Fruit fly (Drosophila melanogaster) whole organism, embryonic: ENCODE data around the gene CG6951.
A peak's percentile ranks its signal among the peaks of the same experiment; 100 is the strongest.

ENCODE experiments used
- Antp ChIP-seq: fragments of 200-800 bp; sonication (Bioruptor generic); optimal IDR thresholded peaks from 3 replicates; lab custom pipeline; 2016; ENCODE audit warnings: missing biosample characterization, missing genetic modification characterization
- Atf3 ChIP-seq: fragments of 200-800 bp; sonication (Bioruptor generic); optimal IDR thresholded peaks from 3 replicates; lab custom pipeline; 2016; ENCODE audit warnings: missing biosample characterization, missing genetic modification characterization
- B-H1 ChIP-seq: fragments of 200-800 bp; sonication (Bioruptor generic); IDR thresholded peaks from 3 replicates; pipeline ENCODE4 v1.3.6; 2022; ENCODE audit warnings: missing biosample characterization, missing genetic modification characterization
- B-H2 ChIP-seq: fragments of 200-800 bp; sonication (Bioruptor generic); optimal IDR thresholded peaks from 2 replicates; lab custom pipeline; 2018; ENCODE audit warnings: missing biosample characterization, mild to moderate bottlenecking, missing genetic modification characterization
- C15 ChIP-seq: fragments of 200-800 bp; sonication (Bioruptor generic); IDR thresholded peaks from 3 replicates; pipeline ENCODE4 v1.3.6; 2022; ENCODE audit warnings: missing biosample characterization, missing genetic modification characterization
- CG10209 ChIP-seq: fragments of 200-800 bp; sonication (Bioruptor generic); optimal IDR thresholded peaks from 3 replicates; lab custom pipeline; 2017; ENCODE audit warnings: missing biosample characterization, mild to moderate bottlenecking, missing genetic modification characterization, missing genetic modification reagents
- CG10462 ChIP-seq: fragments of 200-800 bp; sonication (Bioruptor generic); optimal IDR thresholded peaks from 2 replicates; lab custom pipeline; 2016; ENCODE audit warnings: missing biosample characterization, missing genetic modification characterization
- CG11398 ChIP-seq: fragments of 200-800 bp; sonication (Bioruptor generic); optimal IDR thresholded peaks from 2 replicates; lab custom pipeline; 2016; ENCODE audit warnings: missing biosample characterization, missing genetic modification characterization
- CG11696 ChIP-seq: fragments of 200-800 bp; sonication (Bioruptor generic); IDR thresholded peaks from 2 replicates; pipeline ENCODE4 v1.3.6; 2022; ENCODE audit warnings: missing biosample characterization, missing genetic modification characterization
- CG12071 ChIP-seq: fragments of 200-800 bp; sonication (Bioruptor generic); optimal IDR thresholded peaks from 3 replicates; lab custom pipeline; 2018; ENCODE audit warnings: missing biosample characterization, mild to moderate bottlenecking, missing genetic modification characterization
- CG12104 ChIP-seq: fragments of 200-800 bp; sonication (Bioruptor generic); optimal IDR thresholded peaks from 3 replicates; lab custom pipeline; 2016; ENCODE audit warnings: missing biosample characterization, missing genetic modification characterization
- CG12744 ChIP-seq: fragments of 200-800 bp; sonication (Bioruptor generic); optimal IDR thresholded peaks from 2 replicates; lab custom pipeline; 2016; ENCODE audit warnings: missing biosample characterization, missing genetic modification characterization
- CG12769 ChIP-seq: fragments of 200-800 bp; sonication (Bioruptor generic); optimal IDR thresholded peaks from 2 replicates; lab custom pipeline; 2019; ENCODE audit warnings: missing biosample characterization, mild to moderate bottlenecking, missing genetic modification characterization, moderate library complexity
- CG13424 ChIP-seq: fragments of 200-800 bp; sonication (Bioruptor generic); optimal IDR thresholded peaks from 2 replicates; lab custom pipeline; 2019; ENCODE audit warnings: missing biosample characterization, mild to moderate bottlenecking, missing genetic modification characterization, moderate library complexity
- CG15011 ChIP-seq: fragments of 200-800 bp; sonication (Bioruptor generic); optimal IDR thresholded peaks from 3 replicates; lab custom pipeline; 2018; ENCODE audit warnings: missing biosample characterization, mild to moderate bottlenecking, missing genetic modification characterization
- CG15696 ChIP-seq: fragments of 200-800 bp; sonication (Bioruptor generic); optimal IDR thresholded peaks from 2 replicates; lab custom pipeline; 2019; ENCODE audit warnings: missing biosample characterization, mild to moderate bottlenecking, missing genetic modification characterization, moderate library complexity
- CG1647 ChIP-seq: fragments of 200-800 bp; sonication (Bioruptor generic); optimal IDR thresholded peaks from 3 replicates; lab custom pipeline; 2016; ENCODE audit warnings: missing biosample characterization, missing genetic modification characterization
- CG17359 ChIP-seq: fragments of 200-800 bp; sonication (Bioruptor generic); optimal IDR thresholded peaks from 3 replicates; lab custom pipeline; 2018; ENCODE audit warnings: missing biosample characterization, mild to moderate bottlenecking, missing genetic modification characterization, moderate library complexity
- CG31365 ChIP-seq: fragments of 200-800 bp; sonication (Bioruptor generic); optimal IDR thresholded peaks from 2 replicates; lab custom pipeline; 2018; ENCODE audit warnings: missing biosample characterization, mild to moderate bottlenecking, missing genetic modification characterization
- CG32767 ChIP-seq: fragments of 200-800 bp; sonication (Bioruptor generic); IDR thresholded peaks from 2 replicates; pipeline ENCODE4 v1.3.6; 2022; ENCODE audit warnings: missing biosample characterization, missing genetic modification characterization
- CG34224 ChIP-seq: fragments of 200-800 bp; sonication (Bioruptor generic); IDR thresholded peaks from 3 replicates; pipeline ENCODE4 v1.3.6; 2022; ENCODE audit warnings: missing biosample characterization, missing genetic modification characterization; ENCODE audit not compliant: partially characterized antibody
- CG34376 ChIP-seq: fragments of 200-800 bp; sonication (Bioruptor generic); optimal IDR thresholded peaks from 2 replicates; lab custom pipeline; 2018; ENCODE audit warnings: missing biosample characterization, mild to moderate bottlenecking, missing genetic modification characterization
- CG43689 ChIP-seq: fragments of 200-800 bp; sonication (Bioruptor generic); IDR thresholded peaks from 2 replicates; pipeline ENCODE4 v1.3.6; 2022; ENCODE audit warnings: missing biosample characterization, missing genetic modification characterization
- CG5245 ChIP-seq: fragments of 200-800 bp; sonication (Bioruptor generic); optimal IDR thresholded peaks from 3 replicates; lab custom pipeline; 2016; ENCODE audit warnings: missing biosample characterization, missing genetic modification characterization
- CG8359 ChIP-seq: fragments of 200-800 bp; sonication (Bioruptor generic); optimal IDR thresholded peaks from 2 replicates; lab custom pipeline; 2017; ENCODE audit warnings: missing biosample characterization, mild to moderate bottlenecking, missing genetic modification characterization, borderline replicate concordance
- D19A ChIP-seq: fragments of 200-800 bp; optimal IDR thresholded peaks from 3 replicates; lab custom pipeline; 2019; ENCODE audit warnings: missing biosample characterization, mild to moderate bottlenecking, missing genetic modification characterization, moderate library complexity
- Ets65A ChIP-seq: fragments of 200-800 bp; sonication (Bioruptor generic); peaks from one replicate; lab custom pipeline; 2016; ENCODE audit warnings: missing biosample characterization, missing genetic modification characterization
- HLHmδ ChIP-seq: fragments of 200-800 bp; sonication (Bioruptor generic); optimal IDR thresholded peaks from 2 replicates; lab custom pipeline; 2018; ENCODE audit warnings: missing biosample characterization, mild to moderate bottlenecking, missing genetic modification characterization, moderate library complexity
- Hmr ChIP-seq: fragments of 200-800 bp; sonication (Bioruptor generic); optimal IDR thresholded peaks from 3 replicates; lab custom pipeline; 2017; ENCODE audit warnings: mild to moderate bottlenecking, missing biosample characterization, missing genetic modification reagents, missing genetic modification characterization
- Nf-YC ChIP-seq: fragments of 200-800 bp; optimal IDR thresholded peaks from 3 replicates; lab custom pipeline; 2019; ENCODE audit warnings: missing biosample characterization, mild to moderate bottlenecking, missing genetic modification characterization, moderate library complexity
- Opbp ChIP-seq: fragments of 200-800 bp; sonication (Bioruptor generic); IDR thresholded peaks from 3 replicates; pipeline ENCODE4 v1.3.6; 2022; ENCODE audit warnings: missing biosample characterization, missing genetic modification characterization; ENCODE audit not compliant: partially characterized antibody
- Pdp1 ChIP-seq, 2 experiments: fragments of 200-800 bp; sonication (Bioruptor generic); optimal IDR thresholded peaks; 3 replicates each; lab custom pipeline; 2016; ENCODE audit warnings: missing biosample characterization in 2 of 2, missing genetic modification characterization in 2 of 2, mild to moderate bottlenecking in 1 of 2, moderate library complexity in 1 of 2
- Rx ChIP-seq: fragments of 200-800 bp; sonication (Bioruptor generic); IDR thresholded peaks from 2 replicates; pipeline ENCODE4 v1.3.6; 2022; ENCODE audit warnings: missing biosample characterization, missing genetic modification characterization
- Sry-δ ChIP-seq: fragments of 200-800 bp; sonication (Bioruptor generic); optimal IDR thresholded peaks from 2 replicates; lab custom pipeline; 2016; ENCODE audit warnings: missing biosample characterization, missing genetic modification characterization
- crol ChIP-seq: fragments of 200-800 bp; sonication (Bioruptor generic); IDR thresholded peaks from 2 replicates; pipeline ENCODE4 v1.3.6; 2022; ENCODE audit warnings: missing biosample characterization, missing genetic modification characterization
- disco-r ChIP-seq: fragments of 200-800 bp; sonication (Bioruptor generic); optimal IDR thresholded peaks from 2 replicates; lab custom pipeline; 2016; ENCODE audit warnings: missing biosample characterization, missing genetic modification characterization
- dysf ChIP-seq: fragments of 200-800 bp; sonication (Bioruptor generic); IDR thresholded peaks from 3 replicates; pipeline ENCODE4 v1.3.6; 2022; ENCODE audit warnings: missing biosample characterization, missing genetic modification characterization
- ems ChIP-seq: fragments of 200-800 bp; sonication (Bioruptor generic); optimal IDR thresholded peaks from 3 replicates; lab custom pipeline; 2016; ENCODE audit warnings: missing biosample characterization, missing genetic modification characterization
- fd3F ChIP-seq: fragments of 200-800 bp; sonication (Bioruptor generic); optimal IDR thresholded peaks from 2 replicates; lab custom pipeline; 2018; ENCODE audit warnings: missing biosample characterization, mild to moderate bottlenecking, missing genetic modification characterization, moderate library complexity
- gt ChIP-seq: fragments of 200-800 bp; sonication (Bioruptor generic); IDR thresholded peaks from 2 replicates; pipeline ENCODE4 v1.3.6; 2022; ENCODE audit warnings: missing biosample characterization, missing genetic modification characterization
- ham ChIP-seq: fragments of 200-800 bp; sonication (Bioruptor generic); IDR thresholded peaks from 2 replicates; pipeline ENCODE4 v1.3.6; 2022; ENCODE audit warnings: missing biosample characterization, missing genetic modification characterization
- oc ChIP-seq: fragments of 200-800 bp; sonication (Bioruptor generic); optimal IDR thresholded peaks from 2 replicates; lab custom pipeline; 2018; ENCODE audit warnings: missing biosample characterization, mild to moderate bottlenecking, missing genetic modification characterization, moderate library complexity
- pros ChIP-seq: fragments of 200-800 bp; sonication (Bioruptor generic); optimal IDR thresholded peaks from 3 replicates; lab custom pipeline; 2019; ENCODE audit warnings: missing biosample characterization, mild to moderate bottlenecking, missing genetic modification characterization, moderate library complexity
- pum ChIP-seq: fragments of 200-800 bp; sonication (Bioruptor generic); optimal IDR thresholded peaks from 2 replicates; lab custom pipeline; 2016; ENCODE audit warnings: missing biosample characterization, missing genetic modification characterization
- scrt ChIP-seq: fragments of 200-800 bp; sonication (Bioruptor generic); optimal IDR thresholded peaks from 2 replicates; lab custom pipeline; 2018; ENCODE audit warnings: missing biosample characterization, mild to moderate bottlenecking, missing genetic modification characterization, moderate library complexity
- sens ChIP-seq: fragments of 200-800 bp; sonication (Bioruptor generic); peaks from one replicate; lab custom pipeline; 2016; ENCODE audit warnings: missing biosample characterization, missing genetic modification characterization
- sisA ChIP-seq: fragments of 200-800 bp; sonication (Bioruptor generic); IDR thresholded peaks from 2 replicates; pipeline ENCODE4 v1.3.6; 2022; ENCODE audit warnings: missing biosample characterization, missing genetic modification characterization
- sug ChIP-seq: fragments of 200-800 bp; optimal IDR thresholded peaks from 2 replicates; lab custom pipeline; 2019; ENCODE audit warnings: missing biosample characterization, mild to moderate bottlenecking, missing genetic modification characterization, moderate library complexity
- zen2 ChIP-seq: fragments of 200-800 bp; sonication (Bioruptor generic); IDR thresholded peaks from 3 replicates; pipeline ENCODE4 v1.3.6; 2022; ENCODE audit warnings: missing biosample characterization, missing genetic modification characterization; ENCODE audit not compliant: partially characterized antibody

The CG6951 gene

DNA sequence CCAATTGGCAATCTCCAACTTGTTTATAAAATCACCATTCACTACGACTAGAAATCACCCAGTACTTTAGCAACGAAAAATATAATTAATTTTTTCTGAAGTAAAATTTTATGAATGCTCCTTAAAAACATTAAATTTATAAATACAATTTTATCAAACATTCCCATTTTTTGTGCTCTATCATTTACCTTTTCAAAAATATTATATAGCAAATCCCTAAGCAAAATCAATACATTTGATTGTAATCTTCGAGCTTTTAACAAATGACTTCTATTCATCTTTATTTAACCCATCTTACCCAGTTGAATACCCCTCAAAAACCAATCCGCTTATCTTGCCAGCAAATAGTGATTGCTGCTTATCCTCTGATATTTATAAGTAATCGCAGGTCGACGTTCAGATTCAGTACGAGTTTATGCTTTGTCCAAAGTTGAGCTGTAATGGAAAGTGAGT, 19.6 kb upstream of the CG6951 start, which contains the start of gene CG17145 (continued):
- TF ChIP-seq CG5245 (GFP tag; lab: Kevin White, UChicago) (no peak), pros (GFP tag; lab: Kevin White, UChicago) (no peak), Antp (GFP tag; lab: Kevin White, UChicago) (no peak), CG12769 (tag; lab: Kevin White, UChicago) (no peak), CG34224 (no peak), CG1647 (GFP tag; lab: Kevin White, UChicago) (no peak), Sry-δ (no peak), CG43689 (no peak), gt (GFP tag; lab: Robert Waterston, UW) (no peak), CG32767 (GFP tag; lab: Robert Waterston, UW) (no peak), ham (GFP tag; lab: Robert Waterston, UW) (no peak), CG13424 (tag; lab: Kevin White, UChicago) (peak; percentile 42), sens (no peak), CG12071 (GFP tag; lab: Kevin White, UChicago) (no peak), HLHmδ (no peak), scrt (GFP tag; lab: Kevin White, UChicago) (no peak)

- peak; percentile 93 for TF ChIP-seq Ets65A
- TF ChIP-seq Hmr (GFP tag; lab: Kevin White, UChicago): no peak
- TF ChIP-seq zen2 (GFP tag; lab: Robert Waterston, UW): no peak
- TF ChIP-seq CG10462 (GFP tag; lab: Kevin White, UChicago): no peak
- TF ChIP-seq CG11398 (GFP tag; lab: Kevin White, UChicago): no peak
- TF ChIP-seq CG15011 (GFP tag; lab: Kevin White, UChicago): no peak
- no peak for TF ChIP-seq ems
Observed at dm6 chr3L:20222617-20223016, 18.4 kb upstream of the CG6951 start.

DNA sequence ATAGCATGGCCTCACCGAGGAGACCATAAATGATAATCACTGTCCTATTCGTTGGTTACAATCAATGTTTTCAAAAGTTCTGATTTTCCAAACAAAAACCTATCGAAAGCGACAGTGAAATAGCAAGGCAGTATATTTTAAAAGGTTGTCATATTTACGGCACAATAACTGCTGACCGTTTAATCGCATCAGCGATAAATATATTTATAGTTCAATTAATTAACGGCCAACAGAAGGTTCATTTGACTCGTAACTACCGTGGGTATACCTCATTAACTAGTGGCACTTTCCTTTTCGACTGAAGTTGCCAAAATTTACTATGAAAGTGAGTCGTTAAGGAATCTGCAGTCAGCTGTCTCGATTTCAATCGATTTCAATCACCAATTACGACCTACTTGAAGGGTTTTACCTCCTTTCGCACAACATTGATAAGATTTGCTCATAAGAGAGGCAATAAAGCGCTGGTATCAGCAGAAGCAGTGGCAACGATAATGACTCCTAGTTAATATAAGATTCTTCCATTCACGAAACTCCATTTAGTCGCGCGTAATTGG, 17.6 kb upstream of the CG6951 start, which contains the start of gene CG17147:
Gene CG17147 (plus strand): TSS at position 535 of the 554 bp plus-strand sequence.
- no peak for TF ChIP-seq Antp (GFP tag; lab: Kevin White, UChicago)
- no peak for TF ChIP-seq disco-r (GFP tag; lab: Kevin White, UChicago)
- TF ChIP-seq fd3F: no peak
- no peak for TF ChIP-seq D19A (tag; lab: Kevin White, UChicago)
- TF ChIP-seq Atf3 (GFP tag; lab: Kevin White, UChicago): no peak
- no peak for TF ChIP-seq crol (GFP tag; lab: Robert Waterston, UW)
- TF ChIP-seq HLHmδ: no peak
- no peak for TF ChIP-seq C15 (GFP tag; lab: Robert Waterston, UW)
- TF ChIP-seq CG10209 (GFP tag; lab: Kevin White, UChicago): no peak
- TF ChIP-seq Opbp (GFP tag; lab: Robert Waterston, UW): no peak
- peak; percentile 62 for TF ChIP-seq sug (tag; lab: Kevin White, UChicago)
- no peak for TF ChIP-seq dysf (GFP tag; lab: Robert Waterston, UW)
- no peak for TF ChIP-seq B-H1
- no peak for TF ChIP-seq CG8359 (GFP tag; lab: Kevin White, UChicago)
- no peak for TF ChIP-seq CG17359 (tag; lab: Kevin White, UChicago)
- TF ChIP-seq Pdp1 (GFP tag; optimal IDR thresholded peaks at IDR 0.05; lab: Kevin White, UChicago): no peak
- TF ChIP-seq CG11696 (GFP tag; lab: Robert Waterston, UW): no peak
- peak; percentile 25 for TF ChIP-seq B-H2
- no peak for TF ChIP-seq sisA (GFP tag; lab: Robert Waterston, UW)
- no peak for TF ChIP-seq CG12104 (GFP tag; lab: Kevin White, UChicago)
- TF ChIP-seq pum (GFP tag; lab: Kevin White, UChicago): no peak
- TF ChIP-seq CG15696: no peak
- no peak for TF ChIP-seq oc
- TF ChIP-seq CG34376: peak; percentile 88
- TF ChIP-seq CG12744 (GFP tag; lab: Kevin White, UChicago): no peak
- no peak for TF ChIP-seq CG31365 (tag; lab: Kevin White, UChicago)
- TF ChIP-seq Nf-YC: no peak
- no peak for TF ChIP-seq Rx (GFP tag; lab: Robert Waterston, UW)
